Fruit fly (Drosophila melanogaster) whole organism, pupa: ENCODE data around the gene CG34250.

Experiments
- CG10348 ChIP-seq: fragments of 200-800 bp; sonication (Bioruptor generic); IDR thresholded peaks from 2 replicates; pipeline ENCODE4 v1.3.6; 2022; ENCODE audit warnings: missing biosample characterization, missing genetic modification characterization
- CG14655 ChIP-seq: fragments of 200-800 bp; sonication (Bioruptor generic); optimal IDR thresholded peaks from 3 replicates; lab custom pipeline; 2017; ENCODE audit warnings: mild to moderate bottlenecking, missing biosample characterization, missing genetic modification reagents, missing genetic modification characterization
- CG17806 ChIP-seq: fragments of 200-800 bp; sonication (Bioruptor generic); optimal IDR thresholded peaks from 2 replicates; lab custom pipeline; 2018; ENCODE audit warnings: missing biosample characterization, mild to moderate bottlenecking, missing genetic modification characterization, moderate library complexity
- CG32121 ChIP-seq: fragments of 200-800 bp; sonication (Bioruptor generic); IDR thresholded peaks from 2 replicates; pipeline ENCODE4 v1.3.6; 2022; ENCODE audit warnings: missing biosample characterization, missing genetic modification characterization
- CG4496 ChIP-seq: fragments of 200-800 bp; sonication (Bioruptor generic); IDR thresholded peaks from 3 replicates; pipeline ENCODE4 v1.3.6; 2022; ENCODE audit warnings: missing biosample characterization, missing genetic modification characterization
- CG8159 ChIP-seq: fragments of 200-800 bp; sonication (Bioruptor generic); optimal IDR thresholded peaks from 3 replicates; lab custom pipeline; 2018; ENCODE audit warnings: missing biosample characterization, mild to moderate bottlenecking, missing genetic modification characterization, moderate library complexity
- CG9948 ChIP-seq: fragments of 200-800 bp; sonication (Bioruptor generic); optimal IDR thresholded peaks from 2 replicates; lab custom pipeline; 2018; ENCODE audit warnings: missing biosample characterization, mild to moderate bottlenecking, missing genetic modification characterization, moderate library complexity
- D1 ChIP-seq: fragments of 200-800 bp; sonication (Bioruptor generic); optimal IDR thresholded peaks from 2 replicates; lab custom pipeline; 2018; ENCODE audit warnings: missing biosample characterization, mild to moderate bottlenecking, missing genetic modification characterization, moderate library complexity
- EcR ChIP-seq: fragments of 200-800 bp; sonication (Bioruptor generic); optimal IDR thresholded peaks from 3 replicates; lab custom pipeline; 2019; ENCODE audit warnings: missing biosample characterization, missing genetic modification characterization, mild to moderate bottlenecking, moderate library complexity, missing genetic modification reagents

dm6 chr3L:17494541-17494940, 18.5 kb downstream of the CG34250 start, which contains the start of gene edin:
- TF ChIP-seq CG9948 (tag; lab: Kevin White, UChicago) (no peak), CG14655 (no peak), CG8159 (tag; lab: Kevin White, UChicago) (no peak), CG17806 (tag; lab: Kevin White, UChicago) (no peak), EcR (GFP tag; lab: Kevin White, UChicago) (no peak), CG32121 (GFP tag; lab: Robert Waterston, UW) (no peak), D1 (no peak), CG4496 (no peak), CG10348 (GFP tag; lab: Robert Waterston, UW) (no peak)
